Worm (Caenorhabditis elegans): ENCODE data around the gene D1025.10.
A peak's percentile ranks its signal among the peaks of the same experiment; 100 is the strongest.

D1025.10 gene

ce11 chrX:14495075-14495474 lies 21.6 kb upstream of the D1025.10 start:
- no peak for TF ChIP-seq jun-1 (tag; optimal IDR thresholded peaks at IDR 0.05)
- peak; percentile 16 for TF ChIP-seq rnt-1 (tag; optimal IDR thresholded peaks at IDR 0.05)
- TF ChIP-seq lin-14 (GFP tag; optimal IDR thresholded peaks at IDR 0.05) = peak; percentile 73

DNA sequence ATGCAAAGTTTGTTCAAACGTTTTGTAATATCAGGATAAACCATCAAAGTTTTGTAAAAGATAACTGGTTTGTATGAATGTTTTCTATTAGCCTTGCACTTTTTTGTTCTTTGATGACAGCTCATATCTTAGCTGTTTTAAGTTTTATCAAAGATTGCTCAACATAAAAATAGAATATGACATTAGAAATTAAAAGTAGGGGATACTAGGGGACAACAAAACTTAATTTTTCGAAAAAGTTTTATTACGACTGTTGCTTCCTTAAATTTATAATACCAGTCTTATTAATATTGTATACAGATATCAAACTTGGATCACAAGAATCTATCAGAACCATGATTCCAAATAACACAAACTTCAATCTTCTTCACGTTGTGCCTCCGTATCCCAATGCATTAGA lies 20.9 kb upstream of the D1025.10 start, which contains the start of gene ztf-14:
Gene ztf-14, plus strand, starts transcription at position 301 of the 400 bp plus-strand sequence.
- TF ChIP-seq hlh-4 (tag; optimal IDR thresholded peaks at IDR 0.05) (no peak), efl-1 (optimal IDR thresholded peaks at IDR 0.05) (no peak), efl-1 (GFP tag; optimal IDR thresholded peaks at IDR 0.05 in 1 of 2) (peak in 1 of 2 experiments; percentile 15)

DNA sequence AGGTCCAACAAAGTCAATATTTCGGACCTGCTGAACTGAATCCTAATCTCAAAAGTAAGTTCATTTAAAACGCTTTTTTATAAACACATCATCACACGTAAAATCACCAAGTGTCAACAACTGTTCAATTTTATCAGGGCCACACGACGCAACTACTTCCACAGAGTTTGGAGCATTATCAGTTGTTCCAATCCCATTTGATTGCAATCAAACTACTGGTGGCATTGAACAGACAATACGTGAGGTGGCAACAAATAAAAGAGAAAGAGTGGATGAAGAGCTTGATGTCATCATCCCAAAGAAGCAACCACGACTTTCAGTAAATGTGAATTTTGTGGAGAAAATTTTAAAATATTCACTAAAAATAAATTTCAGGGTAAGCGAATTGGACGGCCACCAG lies 20.1 kb upstream of the D1025.10 start:
- TF ChIP-seq Y116A8C.19 (tag; optimal IDR thresholded peaks at IDR 0.05; ENCODE audit: borderline replicate concordance) = no peak
- peak; percentile 64 for TF ChIP-seq unc-130 (tag; optimal IDR thresholded peaks at IDR 0.05)
- TF ChIP-seq F16B12.6 (tag; optimal IDR thresholded peaks at IDR 0.05) = no peak
- TF ChIP-seq blmp-1 (tag; optimal IDR thresholded peaks at IDR 0.05) = no peak
- TF ChIP-seq xbp-1 (tag; optimal IDR thresholded peaks at IDR 0.05) = no peak
- no peak for TF ChIP-seq C04F5.9 (tag; optimal IDR thresholded peaks at IDR 0.05)
- no peak for TF ChIP-seq nhr-28 (tag; optimal IDR thresholded peaks at IDR 0.05)
- no peak for TF ChIP-seq nhr-237 (tag; optimal IDR thresholded peaks at IDR 0.05)
- TF ChIP-seq hlh-4 (tag; optimal IDR thresholded peaks at IDR 0.05) = no peak
- TF ChIP-seq pag-3 (tag; optimal IDR thresholded peaks at IDR 0.05; ENCODE audit: borderline replicate concordance, insufficient read depth) = no peak
- peak; percentile 22 for TF ChIP-seq nhr-71 (tag; optimal IDR thresholded peaks at IDR 0.05)
- peak; percentile 61 for TF ChIP-seq lin-14 (GFP tag; optimal IDR thresholded peaks at IDR 0.05)
- no peak for TF ChIP-seq lin-39 (tag; optimal IDR thresholded peaks at IDR 0.05)
- no peak for TF ChIP-seq nhr-76 (tag; optimal IDR thresholded peaks at IDR 0.05)
- no peak for TF ChIP-seq nhr-12 (tag; optimal IDR thresholded peaks at IDR 0.05)
- TF ChIP-seq unc-30 (tag; optimal IDR thresholded peaks at IDR 0.05) = no peak
- no peak for TF ChIP-seq ceh-90 (tag; optimal IDR thresholded peaks at IDR 0.05)
- TF ChIP-seq sptf-1 (tag; optimal IDR thresholded peaks at IDR 0.05) = no peak
- TF ChIP-seq tbx-2 (tag; optimal IDR thresholded peaks at IDR 0.05) = no peak
- no peak for TF ChIP-seq unc-86 (tag; optimal IDR thresholded peaks at IDR 0.05)
- no peak for TF ChIP-seq egl-13 (tag; optimal IDR thresholded peaks at IDR 0.05)
- TF ChIP-seq rnt-1 (tag; optimal IDR thresholded peaks at IDR 0.05) = peak; percentile 30
- no peak for TF ChIP-seq ztf-4 (tag; optimal IDR thresholded peaks at IDR 0.05)
- no peak for TF ChIP-seq nhr-19 (GFP tag; conservative IDR thresholded peaks at IDR 0.05)
- TF ChIP-seq lin-15B (tag; optimal IDR thresholded peaks at IDR 0.05) = no peak
- TF ChIP-seq efl-3 (GFP tag; optimal IDR thresholded peaks at IDR 0.05) = no peak
- TF ChIP-seq nhr-20 (tag; optimal IDR thresholded peaks at IDR 0.05) = no peak
- no peak for TF ChIP-seq C16A3.4 (tag; optimal IDR thresholded peaks at IDR 0.05)

ce11 chrX:14499830-14500409 lies 16.7 kb upstream of the D1025.10 start:
- no peak for TF ChIP-seq mab-9 (GFP tag; IDR thresholded peaks at IDR 0.05)
- peak; percentile 30 for TF ChIP-seq mep-1 (tag; optimal IDR thresholded peaks at IDR 0.05)
- no peak for TF ChIP-seq efl-1 (optimal IDR thresholded peaks at IDR 0.05)
- TF ChIP-seq efl-1 (GFP tag; optimal IDR thresholded peaks at IDR 0.05 in 1 of 2) = peak in 1 of 2 experiments; percentile 3
- peak in 1 of 6 experiments; percentile 46 for TF ChIP-seq elt-3 (tag; optimal IDR thresholded peaks at IDR 0.05)
- no peak for TF ChIP-seq ceh-8 (GFP tag; optimal IDR thresholded peaks at IDR 0.05)
- peak; percentile 50 for TF ChIP-seq pag-3 (tag; optimal IDR thresholded peaks at IDR 0.05; ENCODE audit: borderline replicate concordance, insufficient read depth)
